Worm (Caenorhabditis elegans) whole organism, L4 larva: ENCODE measurements around the gene Y53G8AR.9.

Source experiments
- D1046.2 ChIP-seq: fragments of 200-800 bp; sonication (Bioruptor generic); IDR thresholded peaks from 2 replicates; pipeline ENCODE4 v1.3.6; 2022; ENCODE audit warnings: missing genetic modification characterization, missing compliant biosample characterization
- F10B5.3 ChIP-seq: sonication (generic microtip); optimal IDR thresholded peaks from 2 replicates; lab custom pipeline; 2016; ENCODE audit warnings: mild to moderate bottlenecking, missing genetic modification characterization, missing compliant biosample characterization
- F49E8.2 ChIP-seq: sonication (generic microtip); optimal IDR thresholded peaks from 2 replicates; lab custom pipeline; 2016; ENCODE audit warnings: missing compliant biosample characterization, mild to moderate bottlenecking, missing genetic modification characterization, borderline replicate concordance
- Y105C5A.15 ChIP-seq: fragments of 200-800 bp; sonication (Bioruptor generic); IDR thresholded peaks from 2 replicates; pipeline ENCODE4 v1.3.6; 2022; ENCODE audit warnings: missing genetic modification characterization, missing compliant biosample characterization
- Y75B8A.6 ChIP-seq: fragments of 200-800 bp; sonication (Bioruptor generic); IDR thresholded peaks from 2 replicates; pipeline ENCODE4 v1.3.6; 2022; ENCODE audit warnings: missing genetic modification reagents, missing genetic modification characterization, missing compliant biosample characterization
- ZK337.2 ChIP-seq: fragments of 200-800 bp; sonication (Bioruptor generic); IDR thresholded peaks from 2 replicates; pipeline ENCODE4 v1.3.6; 2022; ENCODE audit warnings: missing genetic modification reagents, missing genetic modification characterization, missing compliant biosample characterization
- ZK546.5 ChIP-seq, 2 experiments: sonication (generic microtip); optimal IDR thresholded peaks; 2 replicates each; lab custom pipeline; 2017; ENCODE audit warnings: missing biosample characterization in 2 of 2, missing genetic modification characterization in 2 of 2
- attf-4 ChIP-seq: sonication (generic microtip); optimal IDR thresholded peaks from 3 replicates; lab custom pipeline; 2017; ENCODE audit warnings: missing biosample characterization, missing genetic modification characterization
- ceh-32 ChIP-seq: sonication (generic microtip); optimal IDR thresholded peaks from 2 replicates; lab custom pipeline; 2016; ENCODE audit warnings: mild to moderate bottlenecking, missing genetic modification characterization, missing compliant biosample characterization; ENCODE audit not compliant: poor library complexity
- ceh-62 ChIP-seq: sonication (generic microtip); optimal IDR thresholded peaks from 2 replicates; lab custom pipeline; 2017; ENCODE audit warnings: missing biosample characterization, missing genetic modification characterization
- cey-2 ChIP-seq: sonication (generic microtip); optimal IDR thresholded peaks from 3 replicates; lab custom pipeline; 2017; ENCODE audit warnings: missing genetic modification characterization, mild to moderate bottlenecking, missing compliant biosample characterization, antibody characterized with exemption, borderline replicate concordance; ENCODE audit not compliant: insufficient read depth
- daf-16 ChIP-seq, 3 experiments: sonication (generic microtip); optimal IDR thresholded peaks; 2 replicates each; lab custom pipeline; 2016 to 2017; ENCODE audit warnings: missing genetic modification characterization in 3 of 3, missing genetic modification reagents in 3 of 3, mild to moderate bottlenecking in 2 of 3, missing compliant biosample characterization in 2 of 3, missing biosample characterization in 1 of 3, moderate library complexity in 1 of 3
- daf-19 ChIP-seq: fragments of 200-800 bp; sonication (Bioruptor generic); conservative IDR thresholded peaks from 2 replicates; pipeline ENCODE4 v1.3.6; 2022; ENCODE audit warnings: missing genetic modification characterization, missing compliant biosample characterization
- dmd-9 ChIP-seq: fragments of 200-800 bp; sonication (Bioruptor generic); IDR thresholded peaks from 2 replicates; pipeline ENCODE4 v1.3.6; 2022; ENCODE audit warnings: missing genetic modification reagents, missing genetic modification characterization, missing compliant biosample characterization
- duxl-1 ChIP-seq: sonication (generic microtip); optimal IDR thresholded peaks from 2 replicates; lab custom pipeline; 2016; ENCODE audit warnings: mild to moderate bottlenecking, missing genetic modification characterization, moderate library complexity, missing compliant biosample characterization; ENCODE audit not compliant: poor library complexity
- dve-1 ChIP-seq: sonication (generic microtip); optimal IDR thresholded peaks from 2 replicates; lab custom pipeline; 2017; ENCODE audit warnings: antibody characterized with exemption, mild to moderate bottlenecking, missing genetic modification characterization, missing compliant biosample characterization; ENCODE audit not compliant: insufficient read depth
- fkh-10 ChIP-seq: fragments of 150-350 bp; optimal IDR thresholded peaks from 2 replicates; lab custom pipeline; 2014; ENCODE audit warnings: missing biosample characterization, missing genetic modification reagents, missing genetic modification characterization
- fos-1 ChIP-seq: fragments of 150-350 bp; optimal IDR thresholded peaks from 2 replicates; lab custom pipeline; 2014; ENCODE audit warnings: missing biosample characterization, missing genetic modification characterization
- hlh-11 ChIP-seq: fragments of 200-800 bp; sonication (Bioruptor generic); optimal IDR thresholded peaks from 2 replicates; lab custom pipeline; 2018; ENCODE audit warnings: mild to moderate bottlenecking, missing genetic modification characterization, missing compliant biosample characterization
- hlh-30 ChIP-seq: sonication (generic microtip); optimal IDR thresholded peaks from 2 replicates; lab custom pipeline; 2017; ENCODE audit warnings: antibody characterized with exemption, mild to moderate bottlenecking, missing genetic modification characterization, missing compliant biosample characterization; ENCODE audit not compliant: insufficient read depth
- hmg-1.1 ChIP-seq: fragments of 200-800 bp; sonication (Bioruptor generic); IDR thresholded peaks from 2 replicates; pipeline ENCODE4 v1.3.6; 2022; ENCODE audit warnings: missing genetic modification reagents, missing genetic modification characterization, missing compliant biosample characterization
- lim-7 ChIP-seq: fragments of 200-800 bp; sonication (Bioruptor generic); IDR thresholded peaks from 2 replicates; pipeline ENCODE4 v1.3.6; 2022; ENCODE audit warnings: missing genetic modification characterization, missing compliant biosample characterization
- lin-1 ChIP-seq: fragments of 200-800 bp; sonication (Bioruptor generic); IDR thresholded peaks from 2 replicates; pipeline ENCODE4 v1.3.6; 2022; ENCODE audit warnings: missing genetic modification reagents, missing genetic modification characterization, missing compliant biosample characterization
- lin-13 ChIP-seq: fragments of 150-350 bp; optimal IDR thresholded peaks from 2 replicates; lab custom pipeline; 2014; ENCODE audit warnings: missing biosample characterization, missing genetic modification reagents, missing genetic modification characterization
- lin-39 ChIP-seq: fragments of 150-350 bp; optimal IDR thresholded peaks from 2 replicates; lab custom pipeline; 2014; ENCODE audit warnings: missing biosample characterization, missing genetic modification reagents, missing genetic modification characterization
- lsy-2 ChIP-seq, 2 experiments: fragments of 150-350 bp in 1 of 2; sonication (generic microtip) in 1 of 2; optimal IDR thresholded peaks; 2 replicates each; lab custom pipeline; 2014 to 2017; ENCODE audit warnings: missing biosample characterization in 2 of 2, missing genetic modification characterization in 2 of 2
- mdt-29 ChIP-seq: fragments of 200-800 bp; sonication (Bioruptor generic); IDR thresholded peaks from 2 replicates; pipeline ENCODE4 v1.3.6; 2022; ENCODE audit warnings: missing genetic modification reagents, missing genetic modification characterization, missing compliant biosample characterization
- mep-1 ChIP-seq: fragments of 150-350 bp; sonication (generic microtip); optimal IDR thresholded peaks from 3 replicates; lab custom pipeline; 2014; ENCODE audit warnings: missing biosample characterization, missing genetic modification characterization
- mes-2 ChIP-seq: sonication (generic microtip); optimal IDR thresholded peaks from 2 replicates; lab custom pipeline; 2016; ENCODE audit warnings: missing genotype, mild to moderate bottlenecking, missing genetic modification characterization, missing compliant biosample characterization; ENCODE audit not compliant: poor library complexity, severe bottlenecking
- mxl-3 ChIP-seq: fragments of 200-800 bp; sonication (Bioruptor generic); optimal IDR thresholded peaks from 2 replicates; lab custom pipeline; 2018; ENCODE audit warnings: mild to moderate bottlenecking, missing genetic modification characterization, missing compliant biosample characterization
- nhr-10 ChIP-seq: fragments of 150-350 bp; optimal IDR thresholded peaks from 2 replicates; lab custom pipeline; 2014; ENCODE audit warnings: missing biosample characterization, missing genetic modification characterization
- nhr-102 ChIP-seq: sonication (generic microtip); optimal IDR thresholded peaks from 2 replicates; lab custom pipeline; 2016; ENCODE audit warnings: mild to moderate bottlenecking, missing genetic modification characterization, moderate library complexity, missing compliant biosample characterization
- nhr-11 ChIP-seq: fragments of 150-350 bp; optimal IDR thresholded peaks from 2 replicates; lab custom pipeline; 2014; ENCODE audit warnings: missing biosample characterization, missing genetic modification characterization
- nhr-28 ChIP-seq: fragments of 150-350 bp; optimal IDR thresholded peaks from 2 replicates; lab custom pipeline; 2014; ENCODE audit warnings: missing biosample characterization, missing genetic modification characterization
- php-3 ChIP-seq: fragments of 200-800 bp; sonication (Bioruptor generic); IDR thresholded peaks from 2 replicates; pipeline ENCODE4 v1.3.6; 2022; ENCODE audit warnings: missing genetic modification reagents, missing genetic modification characterization, missing compliant biosample characterization
- rbr-2 ChIP-seq: sonication (generic microtip); optimal IDR thresholded peaks from 2 replicates; lab custom pipeline; 2016; ENCODE audit warnings: missing genotype, missing genetic modification characterization, missing compliant biosample characterization
- saeg-2 ChIP-seq: fragments of 200-800 bp; sonication (Bioruptor generic); IDR thresholded peaks from 2 replicates; pipeline ENCODE4 v1.3.6; 2022; ENCODE audit warnings: missing genetic modification reagents, missing genetic modification characterization, missing compliant biosample characterization
- sdz-12 ChIP-seq: fragments of 200-800 bp; sonication (Bioruptor generic); optimal IDR thresholded peaks from 2 replicates; lab custom pipeline; 2018; ENCODE audit warnings: mild to moderate bottlenecking, missing genetic modification characterization, missing compliant biosample characterization
- skn-1 ChIP-seq: fragments of 150-350 bp; optimal IDR thresholded peaks from 2 replicates; lab custom pipeline; 2014; ENCODE audit warnings: missing biosample characterization, missing genetic modification characterization
- spr-1 ChIP-seq: sonication (generic microtip); optimal IDR thresholded peaks from 2 replicates; lab custom pipeline; 2016; ENCODE audit warnings: mild to moderate bottlenecking, missing genetic modification characterization, missing compliant biosample characterization
- unc-39 ChIP-seq: sonication (generic microtip); optimal IDR thresholded peaks from 2 replicates; lab custom pipeline; 2017; ENCODE audit warnings: missing biosample characterization, missing genetic modification characterization
- unc-62 ChIP-seq, 3 experiments: fragments of 150-350 bp in 1 of 3; sonication (generic microtip); optimal IDR thresholded peaks in 2 of 3; peaks in 1 of 3; 1 replicate in 1 of 3; 2 replicates in 2 of 3; lab custom pipeline; 2014 to 2017; ENCODE audit warnings: missing biosample characterization in 3 of 3, missing genetic modification characterization in 3 of 3, missing genetic modification reagents in 3 of 3, missing genotype in 1 of 3

Gene Y53G8AR.9

ce11 chrIII:3279304-3279703, 41.7 kb downstream of the Y53G8AR.9 start (continued):
- TF ChIP-seq mdt-29 (GFP tag; lab: Robert Waterston, UW), result no peak
- no peak for TF ChIP-seq F10B5.3 (tag; lab: Kevin White, UChicago)
- peak in 1 of 2 experiments; percentile 89 for TF ChIP-seq unc-62 (GFP tag; optimal IDR thresholded peaks at IDR 0.05 in 1 of 2; lab: Kevin White, UChicago)
- TF ChIP-seq unc-62 (tag; optimal IDR thresholded peaks at IDR 0.05; lab: Kevin White, UChicago), result no peak
- TF ChIP-seq sdz-12, result no peak
- TF ChIP-seq attf-4 (tag; lab: Kevin White, UChicago), result no peak
- peak; percentile 48 for TF ChIP-seq mes-2 (tag; lab: Kevin White, UChicago)
- TF ChIP-seq daf-16 (GFP tag; optimal IDR thresholded peaks at IDR 0.05; lab: Kevin White, UChicago), result peak in 1 of 2 experiments; percentile 18
- TF ChIP-seq daf-16 (tag; optimal IDR thresholded peaks at IDR 0.05; lab: Kevin White, UChicago), result peak; percentile 51
- TF ChIP-seq dmd-9, result no peak
- no peak for TF ChIP-seq fkh-10 (GFP tag; lab: Kevin White, UChicago)
- TF ChIP-seq cey-2 (tag; lab: Kevin White, UChicago), result no peak
- TF ChIP-seq Y75B8A.6, result no peak
- TF ChIP-seq ceh-62 (tag; lab: Kevin White, UChicago), result no peak
- no peak for TF ChIP-seq Y105C5A.15 (GFP tag; lab: Robert Waterston, UW)

- no peak for TF ChIP-seq mes-2 (tag; lab: Kevin White, UChicago)
- TF ChIP-seq ZK337.2 (GFP tag; lab: Robert Waterston, UW), result no peak
- no peak for TF ChIP-seq daf-19
Measured at ce11 chrIII:3278610-3279009, 42.4 kb downstream of the Y53G8AR.9 start, which contains the start of gene Y53G8AM.8. Y53G8AM.8 (minus strand) TSS chrIII:3278710.

- TF ChIP-seq spr-1 (tag; lab: Kevin White, UChicago) (no peak), nhr-28 (tag; lab: Kevin White, UChicago) (peak; percentile 60), unc-62 (GFP tag; optimal IDR thresholded peaks at IDR 0.05 in 1 of 2; lab: Kevin White, UChicago) (peak in 1 of 2 experiments; percentile 98), unc-62 (tag; optimal IDR thresholded peaks at IDR 0.05; lab: Kevin White, UChicago) (no peak), rbr-2 (tag; lab: Kevin White, UChicago) (no peak), mep-1 (tag; lab: Kevin White, UChicago) (peak; percentile 50), dve-1 (tag; lab: Kevin White, UChicago) (peak; percentile 5), hlh-30 (tag; lab: Kevin White, UChicago) (peak; percentile 90), nhr-10 (tag; lab: Kevin White, UChicago) (no peak), hmg-1.1 (GFP tag; lab: Robert Waterston, UW) (0 out of 2 replicates have a peak, but pooled peaks have one; percentile 25), nhr-11 (tag; lab: Kevin White, UChicago) (peak; percentile 28), Y75B8A.6 (no peak), lsy-2 (tag; optimal IDR thresholded peaks at IDR 0.05; lab: Kevin White, UChicago) (peak in 1 of 2 experiments; percentile 58), ZK546.5 (tag; optimal IDR thresholded peaks at IDR 0.05; lab: Kevin White, UChicago) (no peak), mes-2 (tag; lab: Kevin White, UChicago) (peak; percentile 40), hlh-11 (tag; lab: Kevin White, UChicago) (peak; percentile 37), daf-16 (GFP tag; optimal IDR thresholded peaks at IDR 0.05; lab: Kevin White, UChicago) (no peak), daf-16 (tag; optimal IDR thresholded peaks at IDR 0.05; lab: Kevin White, UChicago) (no peak)
Measured at ce11 chrIII:3273141-3273540, 47.9 kb downstream of the Y53G8AR.9 start.

ce11 chrIII:3271682-3272081, 49.4 kb downstream of the Y53G8AR.9 start:
- TF ChIP-seq F49E8.2, result no peak
- TF ChIP-seq Y105C5A.15 (GFP tag; lab: Robert Waterston, UW), result no peak
- TF ChIP-seq spr-1 (tag; lab: Kevin White, UChicago), result peak; percentile 31
- no peak for TF ChIP-seq lin-1 (GFP tag; lab: Robert Waterston, UW)
- no peak for TF ChIP-seq sdz-12
- no peak for TF ChIP-seq fos-1 (tag; lab: Kevin White, UChicago)
- no peak for TF ChIP-seq ZK546.5 (tag; optimal IDR thresholded peaks at IDR 0.05; lab: Kevin White, UChicago)
- no peak for TF ChIP-seq lin-39 (tag; lab: Kevin White, UChicago)
- TF ChIP-seq ceh-32 (tag; lab: Kevin White, UChicago), result no peak
- no peak for TF ChIP-seq lim-7 (GFP tag; lab: Robert Waterston, UW)
- TF ChIP-seq lin-13 (GFP tag; lab: Kevin White, UChicago), result peak; percentile 35
- TF ChIP-seq D1046.2, result no peak
- no peak for TF ChIP-seq skn-1 (tag; lab: Kevin White, UChicago)
- TF ChIP-seq nhr-102 (tag; lab: Kevin White, UChicago), result peak; percentile 27
- TF ChIP-seq duxl-1 (tag; lab: Kevin White, UChicago), result no peak
- TF ChIP-seq saeg-2 (GFP tag; lab: Robert Waterston, UW), result no peak
- no peak for TF ChIP-seq unc-39
- TF ChIP-seq mxl-3 (GFP tag; lab: Kevin White, UChicago), result no peak
- no peak for TF ChIP-seq cey-2 (tag; lab: Kevin White, UChicago)
- peak; percentile 78 for TF ChIP-seq dve-1 (tag; lab: Kevin White, UChicago)
- no peak for TF ChIP-seq php-3 (GFP tag; lab: Robert Waterston, UW)
